Worm (Caenorhabditis elegans) whole organism, late embryonic: ENCODE results near the gene srz-95.

ENCODE experiments used
- F13H6.1 ChIP-seq: sonication (generic microtip); optimal IDR thresholded peaks from 2 replicates; lab custom pipeline; 2016; ENCODE audit warnings: missing genetic modification characterization, missing compliant biosample characterization
- elt-4 ChIP-seq: sonication (generic microtip); optimal IDR thresholded peaks from 2 replicates; lab custom pipeline; 2016; ENCODE audit warnings: missing genetic modification characterization, missing compliant biosample characterization
- eyg-1 ChIP-seq: sonication (generic microtip); optimal IDR thresholded peaks from 2 replicates; lab custom pipeline; 2016; ENCODE audit warnings: missing genotype, missing genetic modification characterization, missing compliant biosample characterization
- fkh-10 ChIP-seq: fragments of 150-350 bp; optimal IDR thresholded peaks from 2 replicates; lab custom pipeline; 2014; ENCODE audit warnings: missing biosample characterization, missing genetic modification reagents, missing genetic modification characterization

DNA sequence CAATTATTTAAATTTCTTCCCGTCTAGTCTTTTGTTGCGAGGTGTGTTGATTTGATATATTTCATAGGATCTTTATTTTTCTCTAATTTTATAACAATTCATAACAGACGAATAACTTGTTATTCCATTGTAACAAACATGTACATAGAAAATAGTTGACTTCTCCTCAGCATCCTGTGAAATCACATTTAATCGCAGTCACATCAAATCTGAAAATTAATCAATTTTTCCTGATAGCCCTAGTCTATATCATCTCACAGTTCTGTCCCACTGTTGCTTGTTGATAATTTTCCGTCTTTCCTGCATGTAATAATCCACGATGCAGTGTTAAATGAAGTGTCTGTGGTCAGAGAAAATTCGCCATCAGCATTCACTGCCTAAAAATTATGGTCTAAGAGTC, 4.1 kb upstream of the srz-95 start:
- no peak for TF ChIP-seq eyg-1 (tag; lab: Kevin White, UChicago)
- no peak for TF ChIP-seq F13H6.1 (tag; lab: Kevin White, UChicago)
- no peak for TF ChIP-seq fkh-10 (GFP tag; lab: Kevin White, UChicago)
- TF ChIP-seq elt-4 (tag; lab: Kevin White, UChicago) = no peak
